Worm (Caenorhabditis elegans) whole organism, L1 larva: ENCODE results near the gene B0272.3.

Experiments used
- C16A3.4 ChIP-seq: fragments of 150-350 bp; optimal IDR thresholded peaks from 2 replicates; lab custom pipeline; 2014; ENCODE audit warnings: missing biosample characterization, missing genetic modification characterization
- F16B12.6 ChIP-seq: fragments of 150-350 bp; optimal IDR thresholded peaks from 2 replicates; lab custom pipeline; 2014; ENCODE audit warnings: missing biosample characterization, missing genetic modification characterization
- aly-2 ChIP-seq: fragments of 150-350 bp; optimal IDR thresholded peaks from 2 replicates; lab custom pipeline; 2014; ENCODE audit warnings: missing biosample characterization, missing genetic modification characterization
- blmp-1 ChIP-seq: fragments of 150-350 bp; optimal IDR thresholded peaks from 2 replicates; lab custom pipeline; 2014; ENCODE audit warnings: missing biosample characterization, missing genetic modification characterization
- ceh-88 ChIP-seq: fragments of 200-800 bp; sonication (Bioruptor generic); IDR thresholded peaks from 2 replicates; pipeline ENCODE4 v1.3.6; 2022; ENCODE audit warnings: missing genetic modification characterization, missing compliant biosample characterization
- dpl-1 ChIP-seq, 3 experiments: fragments of 150-350 bp in 2 of 3; sonication (generic microtip) in 1 of 3; optimal IDR thresholded peaks; 2 replicates each; lab custom pipeline; 2014 to 2017; ENCODE audit warnings: missing biosample characterization in 3 of 3, missing genetic modification characterization in 3 of 3, missing genetic modification reagents in 3 of 3
- dsc-1 ChIP-seq: sonication (generic microtip); optimal IDR thresholded peaks from 2 replicates; lab custom pipeline; 2016; ENCODE audit warnings: mild to moderate bottlenecking, missing genetic modification characterization, missing compliant biosample characterization
- efl-1 ChIP-seq, 4 experiments: fragments of 150-350 bp; optimal IDR thresholded peaks in 3 of 4; peaks in 1 of 4; 1 replicate in 1 of 4; 2 replicates in 3 of 4; lab custom pipeline; 2014; ENCODE audit warnings: missing biosample characterization in 2 of 4, missing genetic modification characterization in 2 of 4, missing genetic modification reagents in 2 of 4
- efl-3 ChIP-seq: fragments of 200-800 bp; sonication (Bioruptor generic); optimal IDR thresholded peaks from 2 replicates; lab custom pipeline; 2018; ENCODE audit warnings: mild to moderate bottlenecking, missing genetic modification characterization, missing compliant biosample characterization
- egl-27 ChIP-seq, 2 experiments: fragments of 150-350 bp in 1 of 2; sonication (generic microtip); optimal IDR thresholded peaks; 3 replicates each; lab custom pipeline; 2017 to 2018; ENCODE audit warnings: missing biosample characterization in 2 of 2, missing genetic modification characterization in 2 of 2, missing genetic modification reagents in 2 of 2
- elt-2 ChIP-seq: sonication (generic microtip); optimal IDR thresholded peaks from 2 replicates; lab custom pipeline; 2016; ENCODE audit warnings: missing genetic modification characterization, mild to moderate bottlenecking, inconsistent platforms, missing compliant biosample characterization, missing genetic modification reagents
- elt-3 ChIP-seq, 6 experiments: fragments of 150-350 bp in 1 of 6; sonication (generic microtip); optimal IDR thresholded peaks; 2 replicates each; lab custom pipeline; 2017 to 2018; ENCODE audit warnings: missing biosample characterization in 6 of 6, missing genetic modification characterization in 6 of 6, inconsistent platforms in 1 of 6
- ets-5 ChIP-seq: fragments of 200-800 bp; sonication (Bioruptor generic); IDR thresholded peaks from 2 replicates; pipeline ENCODE4 v1.3.6; 2022; ENCODE audit warnings: missing genetic modification characterization, missing compliant biosample characterization
- fkh-10 ChIP-seq: sonication (generic microtip); optimal IDR thresholded peaks from 2 replicates; lab custom pipeline; 2017; ENCODE audit warnings: missing biosample characterization, missing genetic modification reagents, missing genetic modification characterization
- fkh-8 ChIP-seq: sonication (generic microtip); optimal IDR thresholded peaks from 2 replicates; lab custom pipeline; 2016; ENCODE audit warnings: mild to moderate bottlenecking, missing genetic modification characterization, missing compliant biosample characterization
- grh-1 ChIP-seq: fragments of 200-800 bp; sonication (Bioruptor generic); IDR thresholded peaks from 2 replicates; pipeline ENCODE4 v1.3.6; 2022; ENCODE audit warnings: missing genetic modification reagents, missing genetic modification characterization, missing compliant biosample characterization
- jun-1 ChIP-seq: fragments of 150-350 bp; optimal IDR thresholded peaks from 2 replicates; lab custom pipeline; 2014; ENCODE audit warnings: missing biosample characterization, missing genetic modification reagents, missing genetic modification characterization
- lin-14 ChIP-seq: fragments of 200-800 bp; sonication (Bioruptor generic); optimal IDR thresholded peaks from 2 replicates; lab custom pipeline; 2018; ENCODE audit warnings: mild to moderate bottlenecking, missing genetic modification characterization, moderate library complexity, missing compliant biosample characterization
- mab-9 ChIP-seq: fragments of 200-800 bp; sonication (Bioruptor generic); IDR thresholded peaks from 2 replicates; pipeline ENCODE4 v1.3.6; 2022; ENCODE audit warnings: missing genetic modification reagents, missing genetic modification characterization, missing compliant biosample characterization
- nhr-12 ChIP-seq: sonication (generic microtip); optimal IDR thresholded peaks from 2 replicates; lab custom pipeline; 2017; ENCODE audit warnings: missing biosample characterization, missing genetic modification characterization
- nhr-237 ChIP-seq: fragments of 150-350 bp; optimal IDR thresholded peaks from 2 replicates; lab custom pipeline; 2014; ENCODE audit warnings: missing biosample characterization, missing genetic modification characterization
- nhr-71 ChIP-seq: sonication (generic microtip); optimal IDR thresholded peaks from 2 replicates; lab custom pipeline; 2016; ENCODE audit warnings: mild to moderate bottlenecking, missing genetic modification characterization, moderate library complexity, missing compliant biosample characterization
- nhr-85 ChIP-seq: sonication (generic microtip); peaks from one replicate; lab custom pipeline; 2016; ENCODE audit warnings: missing genetic modification characterization, inconsistent platforms, missing compliant biosample characterization
- rnt-1 ChIP-seq: sonication (generic microtip); optimal IDR thresholded peaks from 2 replicates; lab custom pipeline; 2016; ENCODE audit warnings: mild to moderate bottlenecking, missing genetic modification characterization, moderate library complexity, missing compliant biosample characterization
- sptf-1 ChIP-seq: fragments of 150-350 bp; optimal IDR thresholded peaks from 2 replicates; lab custom pipeline; 2014; ENCODE audit warnings: missing biosample characterization, missing genetic modification characterization
- swsn-7 ChIP-seq: sonication (generic microtip); optimal IDR thresholded peaks from 2 replicates; lab custom pipeline; 2016; ENCODE audit warnings: missing genetic modification characterization, missing compliant biosample characterization
- unc-30 ChIP-seq: sonication (generic microtip); optimal IDR thresholded peaks from 2 replicates; lab custom pipeline; 2017; ENCODE audit warnings: missing biosample characterization, missing genetic modification characterization
- unc-62 ChIP-seq: fragments of 150-350 bp; optimal IDR thresholded peaks from 2 replicates; lab custom pipeline; 2014; ENCODE audit warnings: missing biosample characterization, missing genetic modification reagents, missing genetic modification characterization
- unc-86 ChIP-seq: sonication (generic microtip); optimal IDR thresholded peaks from 2 replicates; lab custom pipeline; 2016; ENCODE audit warnings: missing genetic modification characterization, missing compliant biosample characterization
- unc-98 ChIP-seq: fragments of 200-800 bp; sonication (Bioruptor generic); IDR thresholded peaks from 2 replicates; pipeline ENCODE4 v1.3.6; 2022; ENCODE audit warnings: missing genetic modification characterization, missing compliant biosample characterization
- vab-15 ChIP-seq: sonication (generic microtip); optimal IDR thresholded peaks from 2 replicates; lab custom pipeline; 2017; ENCODE audit warnings: missing genotype, mild to moderate bottlenecking, missing genetic modification characterization, missing compliant biosample characterization
- xbp-1 ChIP-seq: sonication (generic microtip); optimal IDR thresholded peaks from 2 replicates; lab custom pipeline; 2016; ENCODE audit warnings: missing genetic modification characterization, missing compliant biosample characterization
- zip-4 ChIP-seq: fragments of 200-800 bp; sonication (Bioruptor generic); optimal IDR thresholded peaks from 2 replicates; lab custom pipeline; 2018; ENCODE audit warnings: mild to moderate bottlenecking, missing genetic modification characterization, moderate library complexity, missing compliant biosample characterization
- ztf-4 ChIP-seq: fragments of 150-350 bp; optimal IDR thresholded peaks from 2 replicates; lab custom pipeline; 2014; ENCODE audit warnings: missing biosample characterization, missing genetic modification characterization

The B0272.3 gene

ce11 chrX:9388686-9389085 lies 42.5 kb upstream of the B0272.3 start:
- TF ChIP-seq egl-27 (tag; optimal IDR thresholded peaks at IDR 0.05; lab: Kevin White, UChicago) (no peak), ceh-88 (no peak), swsn-7 (no peak), rnt-1 (tag; lab: Kevin White, UChicago) (no peak), F16B12.6 (tag; lab: Kevin White, UChicago) (no peak), xbp-1 (tag; lab: Kevin White, UChicago) (no peak), fkh-10 (GFP tag; lab: Kevin White, UChicago) (no peak), aly-2 (tag; lab: Kevin White, UChicago) (no peak), grh-1 (GFP tag; lab: Robert Waterston, UW) (no peak), nhr-71 (no peak), elt-2 (tag; lab: Kevin White, UChicago) (no peak)

- TF ChIP-seq egl-27 (tag; optimal IDR thresholded peaks at IDR 0.05; lab: Kevin White, UChicago) (no peak), lin-14 (no peak), F16B12.6 (tag; lab: Kevin White, UChicago) (no peak), ceh-88 (no peak), unc-30 (no peak), nhr-12 (tag; lab: Kevin White, UChicago) (no peak), aly-2 (tag; lab: Kevin White, UChicago) (no peak), swsn-7 (no peak), sptf-1 (tag; lab: Kevin White, UChicago) (no peak), vab-15 (tag; lab: Kevin White, UChicago) (no peak), dsc-1 (tag; lab: Kevin White, UChicago) (no peak), dpl-1 (GFP tag; optimal IDR thresholded peaks at IDR 0.05; lab: Kevin White, UChicago) (no peak), efl-3 (GFP tag; lab: Kevin White, UChicago) (no peak)
These were observed 39.9 kb upstream of the B0272.3 start, which contains the start of gene C23F12.3 for ce11 chrX:9391345-9391744. TSS of gene C23F12.3 (plus strand) at chrX:9391645.

ce11 chrX:9393750-9394149 lies 37.5 kb upstream of the B0272.3 start, which contains the start of gene C23F12.9:
TSS of gene C23F12.9 (plus strand) at chrX:9394050.
- no peak for TF ChIP-seq zip-4 (GFP tag; lab: Kevin White, UChicago)
- TF ChIP-seq jun-1 = no peak
- TF ChIP-seq nhr-85 (tag; lab: Kevin White, UChicago) = peak; percentile 36

ce11 chrX:9397401-9397800 lies 33.8 kb upstream of the B0272.3 start, which contains the start of gene fln-2:
TSS of gene fln-2 (plus strand) at chrX:9397701.
- TF ChIP-seq ets-5 (GFP tag; lab: Robert Waterston, UW) (no peak), unc-62 (no peak), unc-86 (tag; lab: Kevin White, UChicago) (no peak), efl-1 (optimal IDR thresholded peaks at IDR 0.05; lab: Kevin White, UChicago) (no peak), efl-1 (GFP tag; optimal IDR thresholded peaks at IDR 0.05 in 1 of 2; lab: Kevin White, UChicago) (no peak), dpl-1 (GFP tag; optimal IDR thresholded peaks at IDR 0.05; lab: Kevin White, UChicago) (no peak), nhr-237 (tag; lab: Kevin White, UChicago) (no peak), nhr-12 (tag; lab: Kevin White, UChicago) (no peak)

- TF ChIP-seq elt-3 (tag; optimal IDR thresholded peaks at IDR 0.05; lab: Kevin White, UChicago) (peak in 1 of 6 experiments; percentile 48), aly-2 (tag; lab: Kevin White, UChicago) (no peak), blmp-1 (tag; lab: Kevin White, UChicago) (peak; percentile 92)
These were observed 29.3 kb upstream of the B0272.3 start for ce11 chrX:9401963-9402362.

ce11 chrX:9402464-9402863 lies 28.8 kb upstream of the B0272.3 start:
- TF ChIP-seq grh-1 (GFP tag; lab: Robert Waterston, UW) (no peak), mab-9 (no peak), nhr-85 (tag; lab: Kevin White, UChicago) (peak; percentile 75), fkh-8 (tag; lab: Kevin White, UChicago) (no peak), blmp-1 (tag; lab: Kevin White, UChicago) (peak; percentile 40), nhr-71 (no peak), lin-14 (peak; percentile 59), xbp-1 (tag; lab: Kevin White, UChicago) (no peak), C16A3.4 (no peak), ztf-4 (no peak), unc-98 (GFP tag; lab: Robert Waterston, UW) (no peak), F16B12.6 (tag; lab: Kevin White, UChicago) (no peak)
- TF ChIP-seq, all 84 proteins: peak for 3
